Fruit fly (Drosophila melanogaster): Measurements from ENCODE around the gene Ugt36E1.

dm6 chr2L:18852249-18852648, 25.7 kb downstream of the Ugt36E1 start:
- TF ChIP-seq Dfd (GFP tag; optimal IDR thresholded peaks at IDR 0.05): no peak
- no peak for TF ChIP-seq fru (GFP tag; optimal IDR thresholded peaks at IDR 0.05)
- no peak for TF ChIP-seq rgr (GFP tag; optimal IDR thresholded peaks at IDR 0.05)
- TF ChIP-seq CG32264 (GFP tag; optimal IDR thresholded peaks at IDR 0.05): no peak
- no peak for TF ChIP-seq usp (GFP tag; optimal IDR thresholded peaks at IDR 0.05)
- no peak for TF ChIP-seq lola (GFP tag; optimal IDR thresholded peaks at IDR 0.05)
- TF ChIP-seq psq (GFP tag; optimal IDR thresholded peaks at IDR 0.05): no peak
- TF ChIP-seq h (GFP tag; optimal IDR thresholded peaks at IDR 0.05): no peak
- TF ChIP-seq OdsH (GFP tag; optimal IDR thresholded peaks at IDR 0.05): no peak
- no peak for TF ChIP-seq dl (GFP tag; optimal IDR thresholded peaks at IDR 0.05; ENCODE audit: insufficient read depth in 1 of 2, partially characterized antibody in 2 of 2)

Data from whole organism, wandering third instar larva.